Worm (Caenorhabditis elegans) whole organism, late embryonic: ENCODE measurements around the gene srd-49.

Source experiments
- C08G9.2 ChIP-seq: sonication (generic microtip); optimal IDR thresholded peaks from 2 replicates; lab custom pipeline; 2016; ENCODE audit warnings: mild to moderate bottlenecking, missing genetic modification characterization, moderate library complexity, missing compliant biosample characterization
- K02D7.2 ChIP-seq: sonication (generic microtip); optimal IDR thresholded peaks from 2 replicates; lab custom pipeline; 2017; ENCODE audit warnings: mild to moderate bottlenecking, missing genetic modification characterization, missing compliant biosample characterization
- ahr-1 ChIP-seq: sonication (generic microtip); optimal IDR thresholded peaks from 2 replicates; lab custom pipeline; 2016; ENCODE audit warnings: missing genetic modification characterization, missing compliant biosample characterization
- ama-1 ChIP-seq: fragments of 150-350 bp; optimal IDR thresholded peaks from 2 replicates; lab custom pipeline; 2014
- ceh-19 ChIP-seq: fragments of 200-800 bp; sonication (Bioruptor generic); optimal IDR thresholded peaks from 2 replicates; lab custom pipeline; 2018; ENCODE audit warnings: mild to moderate bottlenecking, missing genetic modification characterization, missing compliant biosample characterization
- ceh-22 ChIP-seq: sonication (generic microtip); optimal IDR thresholded peaks from 2 replicates; lab custom pipeline; 2017; ENCODE audit warnings: missing biosample characterization, missing genetic modification characterization
- ceh-34 ChIP-seq: sonication (generic microtip); optimal IDR thresholded peaks from 2 replicates; lab custom pipeline; 2016; ENCODE audit warnings: mild to moderate bottlenecking, missing genetic modification characterization, missing compliant biosample characterization
- ceh-45 ChIP-seq: fragments of 200-800 bp; sonication (Bioruptor generic); IDR thresholded peaks from 2 replicates; pipeline ENCODE4 v1.3.6; 2022; ENCODE audit warnings: missing genetic modification reagents, missing genetic modification characterization, missing compliant biosample characterization
- ceh-6 ChIP-seq: fragments of 200-800 bp; sonication (Bioruptor generic); optimal IDR thresholded peaks from 2 replicates; lab custom pipeline; 2018; ENCODE audit warnings: mild to moderate bottlenecking, missing genetic modification characterization, missing compliant biosample characterization
- ceh-9 ChIP-seq: sonication (generic microtip); optimal IDR thresholded peaks from 2 replicates; lab custom pipeline; 2016; ENCODE audit warnings: mild to moderate bottlenecking, missing genetic modification characterization, inconsistent platforms, missing compliant biosample characterization
- dve-1 ChIP-seq: sonication (generic microtip); optimal IDR thresholded peaks from 2 replicates; lab custom pipeline; 2017; ENCODE audit warnings: antibody characterized with exemption, mild to moderate bottlenecking, missing genetic modification characterization, missing compliant biosample characterization
- elt-2 ChIP-seq: sonication (generic microtip); optimal IDR thresholded peaks from 2 replicates; lab custom pipeline; 2016; ENCODE audit warnings: missing genetic modification reagents, missing genetic modification characterization, missing compliant biosample characterization
- elt-4 ChIP-seq: sonication (generic microtip); optimal IDR thresholded peaks from 2 replicates; lab custom pipeline; 2016; ENCODE audit warnings: missing genetic modification characterization, missing compliant biosample characterization
- ets-4 ChIP-seq: sonication (generic microtip); optimal IDR thresholded peaks from 2 replicates; lab custom pipeline; 2016; ENCODE audit warnings: missing genetic modification characterization, missing compliant biosample characterization
- eyg-1 ChIP-seq: sonication (generic microtip); optimal IDR thresholded peaks from 2 replicates; lab custom pipeline; 2016; ENCODE audit warnings: missing genotype, missing genetic modification characterization, missing compliant biosample characterization
- fax-1 ChIP-seq: sonication (generic microtip); optimal IDR thresholded peaks from 2 replicates; lab custom pipeline; 2016; ENCODE audit warnings: missing genotype, missing genetic modification characterization, missing compliant biosample characterization
- fkh-6 ChIP-seq: sonication (generic microtip); optimal IDR thresholded peaks from 2 replicates; lab custom pipeline; 2016; ENCODE audit warnings: missing genetic modification characterization, missing compliant biosample characterization
- hlh-13 ChIP-seq: fragments of 200-800 bp; sonication (Bioruptor generic); optimal IDR thresholded peaks from 2 replicates; lab custom pipeline; 2018; ENCODE audit warnings: mild to moderate bottlenecking, missing genetic modification characterization, missing compliant biosample characterization
- hlh-15 ChIP-seq: sonication (generic microtip); optimal IDR thresholded peaks from 2 replicates; lab custom pipeline; 2016; ENCODE audit warnings: missing genetic modification characterization, missing compliant biosample characterization
- lin-11 ChIP-seq: fragments of 200-800 bp; sonication (Bioruptor generic); optimal IDR thresholded peaks from 2 replicates; lab custom pipeline; 2018; ENCODE audit warnings: mild to moderate bottlenecking, missing genetic modification characterization, missing compliant biosample characterization
- madf-2 ChIP-seq: sonication (generic microtip); optimal IDR thresholded peaks from 2 replicates; lab custom pipeline; 2017; ENCODE audit warnings: missing genetic modification characterization, missing compliant biosample characterization
- npax-4 ChIP-seq: sonication (generic microtip); optimal IDR thresholded peaks from 2 replicates; lab custom pipeline; 2016; ENCODE audit warnings: missing genetic modification characterization, missing compliant biosample characterization
- odd-2 ChIP-seq: sonication (generic microtip); optimal IDR thresholded peaks from 2 replicates; lab custom pipeline; 2017; ENCODE audit warnings: antibody characterized with exemption, mild to moderate bottlenecking, missing genetic modification characterization, missing compliant biosample characterization
- pag-3 ChIP-seq: sonication (generic microtip); optimal IDR thresholded peaks from 2 replicates; lab custom pipeline; 2016; ENCODE audit warnings: missing compliant biosample characterization, missing genetic modification characterization, borderline replicate concordance
- pat-9 ChIP-seq: fragments of 200-800 bp; sonication (Bioruptor generic); optimal IDR thresholded peaks from 2 replicates; lab custom pipeline; 2018; ENCODE audit warnings: mild to moderate bottlenecking, missing genetic modification characterization, moderate library complexity, missing compliant biosample characterization
- pax-1 ChIP-seq: fragments of 150-350 bp; optimal IDR thresholded peaks from 2 replicates; lab custom pipeline; 2014; ENCODE audit warnings: missing biosample characterization, missing genetic modification characterization
- pha-2 ChIP-seq: sonication (generic microtip); optimal IDR thresholded peaks from 2 replicates; lab custom pipeline; 2017; ENCODE audit warnings: mild to moderate bottlenecking, missing genetic modification characterization, missing compliant biosample characterization
- pha-4 ChIP-seq: fragments of 150-350 bp; optimal IDR thresholded peaks from 2 replicates; lab custom pipeline; 2018; ENCODE audit warnings: missing biosample characterization, missing genetic modification reagents, missing genetic modification characterization
- pros-1 ChIP-seq: fragments of 150-350 bp; optimal IDR thresholded peaks from 2 replicates; lab custom pipeline; 2014; ENCODE audit warnings: missing biosample characterization, missing genetic modification reagents, missing genetic modification characterization
- sdc-2 ChIP-seq: sonication (generic microtip); optimal IDR thresholded peaks from 2 replicates; lab custom pipeline; 2016; ENCODE audit warnings: missing genotype, missing genetic modification characterization, missing compliant biosample characterization
- sox-2 ChIP-seq: fragments of 200-800 bp; sonication (Bioruptor generic); IDR thresholded peaks from 2 replicates; pipeline ENCODE4 v1.3.6; 2022; ENCODE audit warnings: missing genetic modification reagents, missing genetic modification characterization, missing compliant biosample characterization
- sox-4 ChIP-seq: sonication (generic microtip); optimal IDR thresholded peaks from 2 replicates; lab custom pipeline; 2017; ENCODE audit warnings: mild to moderate bottlenecking, missing genetic modification characterization, inconsistent platforms, missing compliant biosample characterization
- syd-9 ChIP-seq: sonication (generic microtip); optimal IDR thresholded peaks from 2 replicates; lab custom pipeline; 2016; ENCODE audit warnings: mild to moderate bottlenecking, missing genetic modification characterization, moderate library complexity, missing compliant biosample characterization
- tbx-2 ChIP-seq: sonication (generic microtip); optimal IDR thresholded peaks from 2 replicates; lab custom pipeline; 2016; ENCODE audit warnings: missing genetic modification characterization, missing compliant biosample characterization
- unc-3 ChIP-seq, 2 experiments: fragments of 200-800 bp in 1 of 2; sonication (Bioruptor generic) in 1 of 2; sonication (generic microtip) in 1 of 2; conservative IDR thresholded peaks in 1 of 2; optimal IDR thresholded peaks in 1 of 2; 2 replicates each; pipeline versions ENCODE4 v1.3.6 to Lab custom; 2016 to 2022; ENCODE audit warnings: missing compliant biosample characterization in 2 of 2, missing genetic modification characterization in 2 of 2, missing genetic modification reagents in 1 of 2
- unc-42 ChIP-seq: sonication (generic microtip); optimal IDR thresholded peaks from 2 replicates; lab custom pipeline; 2016; ENCODE audit warnings: missing genotype, missing genetic modification characterization, missing compliant biosample characterization
- unc-55 ChIP-seq: sonication (generic microtip); optimal IDR thresholded peaks from 2 replicates; lab custom pipeline; 2017; ENCODE audit warnings: missing biosample characterization, missing genetic modification reagents, missing genetic modification characterization
- unc-86 ChIP-seq: sonication (generic microtip); optimal IDR thresholded peaks from 2 replicates; lab custom pipeline; 2016; ENCODE audit warnings: missing genetic modification characterization, missing compliant biosample characterization
- zip-5 ChIP-seq: sonication (generic microtip); optimal IDR thresholded peaks from 2 replicates; lab custom pipeline; 2016; ENCODE audit warnings: missing genetic modification characterization, missing compliant biosample characterization
- ztf-16 ChIP-seq: sonication (generic microtip); optimal IDR thresholded peaks from 2 replicates; lab custom pipeline; 2017; ENCODE audit warnings: missing genetic modification characterization, missing compliant biosample characterization

Gene srd-49

ce11 chrV:10122670-10123069 lies 28.2 kb downstream of the srd-49 start, which contains the start of gene srxa-19:
srxa-19 (minus strand) TSS chrV:10122770.
- TF ChIP-seq ceh-22 (tag; lab: Kevin White, UChicago) (no peak), unc-55 (no peak)
- TF ChIP-seq, all 69 proteins: peak for 0

ce11 chrV:10123324-10123723 lies 28.9 kb downstream of the srd-49 start, which contains the start of gene C08B6.6:
C08B6.6 (plus strand) TSS chrV:10123624.
- TF ChIP-seq elt-4 (tag; lab: Kevin White, UChicago) (no peak), pag-3 (no peak), ama-1 (lab: Kevin White, UChicago) (no peak), syd-9 (no peak), ceh-19 (no peak), ceh-9 (tag; lab: Kevin White, UChicago) (no peak), ceh-45 (GFP tag; lab: Robert Waterston, UW) (no peak), pha-2 (tag; lab: Kevin White, UChicago) (no peak), ets-4 (tag; lab: Kevin White, UChicago) (no peak), pax-1 (tag; lab: Kevin White, UChicago) (no peak), hlh-15 (tag; lab: Kevin White, UChicago) (no peak), ztf-16 (tag; lab: Kevin White, UChicago) (no peak), unc-42 (tag; lab: Kevin White, UChicago) (no peak), eyg-1 (tag; lab: Kevin White, UChicago) (no peak), sox-2 (GFP tag; lab: Robert Waterston, UW) (no peak), odd-2 (no peak), lin-11 (tag; lab: Kevin White, UChicago) (no peak)

- TF ChIP-seq syd-9 (no peak), elt-2 (tag; lab: Kevin White, UChicago) (peak; percentile 81)
These were observed 30.5 kb downstream of the srd-49 start, which contains the start of gene C08B6.10 for ce11 chrV:10124799-10125548. C08B6.10 (plus strand) TSS chrV:10125498.

- TF ChIP-seq tbx-2 (no peak), ets-4 (tag; lab: Kevin White, UChicago) (no peak), fax-1 (no peak), dve-1 (no peak), zip-5 (tag; lab: Kevin White, UChicago) (no peak), K02D7.2 (no peak), ceh-22 (tag; lab: Kevin White, UChicago) (no peak), ceh-34 (no peak), ceh-45 (GFP tag; lab: Robert Waterston, UW) (no peak), npax-4 (tag; lab: Kevin White, UChicago) (no peak), pat-9 (tag; lab: Kevin White, UChicago) (no peak), pax-1 (tag; lab: Kevin White, UChicago) (no peak), unc-86 (no peak), ceh-6 (GFP tag; lab: Kevin White, UChicago) (no peak), C08G9.2 (tag; lab: Kevin White, UChicago) (no peak), ama-1 (lab: Kevin White, UChicago) (no peak)
These were observed 35.7 kb downstream of the srd-49 start, which contains the start of gene aos-1 for ce11 chrV:10130195-10130594. aos-1 (minus strand) TSS chrV:10130295.

ce11 chrV:10133277-10133676 lies 38.8 kb downstream of the srd-49 start:
- no peak for TF ChIP-seq fkh-6 (tag; lab: Kevin White, UChicago)
- TF ChIP-seq sox-4 (tag; lab: Kevin White, UChicago): no peak
- TF ChIP-seq odd-2: no peak
- no peak for TF ChIP-seq sdc-2 (tag; lab: Kevin White, UChicago)
- no peak for TF ChIP-seq madf-2 (tag; lab: Kevin White, UChicago)
- no peak for TF ChIP-seq hlh-13
- no peak for TF ChIP-seq npax-4 (tag; lab: Kevin White, UChicago)
- no peak for TF ChIP-seq pha-4 (tag; lab: Kevin White, UChicago)
- no peak for TF ChIP-seq unc-3 (GFP tag; conservative IDR thresholded peaks at IDR 0.05; lab: Robert Waterston, UW)
- no peak for TF ChIP-seq unc-3 (tag; optimal IDR thresholded peaks at IDR 0.05; lab: Kevin White, UChicago)
- no peak for TF ChIP-seq pat-9 (tag; lab: Kevin White, UChicago)
- no peak for TF ChIP-seq ahr-1 (tag; lab: Kevin White, UChicago)
- no peak for TF ChIP-seq dve-1
- TF ChIP-seq pros-1: no peak
- TF ChIP-seq fax-1: no peak
- no peak for TF ChIP-seq ceh-19
